Worm (Caenorhabditis elegans) whole organism, young adult: ENCODE results near the gene C56G2.4.

Experiments used
- B0019.2 ChIP-seq: fragments of 200-800 bp; sonication (Bioruptor generic); conservative IDR thresholded peaks from 2 replicates; pipeline ENCODE4 v1.3.6; 2022; ENCODE audit warnings: missing genetic modification reagents, missing genetic modification characterization, missing compliant biosample characterization
- B0035.1 ChIP-seq: sonication (generic microtip); optimal IDR thresholded peaks from 2 replicates; lab custom pipeline; 2016; ENCODE audit warnings: missing genetic modification characterization, mild to moderate bottlenecking, missing compliant biosample characterization, missing genotype, missing genetic modification reagents
- B0261.1 ChIP-seq: sonication (generic microtip); optimal IDR thresholded peaks from 2 replicates; lab custom pipeline; 2016; ENCODE audit warnings: mild to moderate bottlenecking, missing genetic modification characterization, moderate library complexity, missing compliant biosample characterization
- C17E4.6 ChIP-seq: fragments of 200-800 bp; sonication (Bioruptor generic); IDR thresholded peaks from 2 replicates; pipeline ENCODE4 v1.3.6; 2022; ENCODE audit warnings: missing genetic modification reagents, missing genetic modification characterization, missing compliant biosample characterization
- F33H1.4 ChIP-seq: fragments of 200-800 bp; sonication (Bioruptor generic); IDR thresholded peaks from 2 replicates; pipeline ENCODE4 v1.3.6; 2022; ENCODE audit warnings: missing genetic modification reagents, missing genetic modification characterization, missing compliant biosample characterization
- F49E8.2 ChIP-seq: sonication (generic microtip); optimal IDR thresholded peaks from 3 replicates; lab custom pipeline; 2017; ENCODE audit warnings: missing genetic modification characterization, mild to moderate bottlenecking, missing compliant biosample characterization, antibody characterized with exemption, moderate library complexity; ENCODE audit not compliant: insufficient read depth
- Y56A3A.18 ChIP-seq: fragments of 200-800 bp; sonication (Bioruptor generic); IDR thresholded peaks from 2 replicates; pipeline ENCODE4 v1.3.6; 2022; ENCODE audit warnings: missing genetic modification reagents, missing genetic modification characterization, missing compliant biosample characterization
- Y67H2A.10 ChIP-seq: fragments of 200-800 bp; sonication (Bioruptor generic); conservative IDR thresholded peaks from 2 replicates; pipeline ENCODE4 v1.3.6; 2022; ENCODE audit warnings: missing genetic modification reagents, missing genetic modification characterization, missing compliant biosample characterization
- ZK185.1 ChIP-seq: sonication (generic microtip); optimal IDR thresholded peaks from 2 replicates; lab custom pipeline; 2016; ENCODE audit warnings: mild to moderate bottlenecking, missing genetic modification characterization, missing compliant biosample characterization; ENCODE audit not compliant: poor library complexity, severe bottlenecking
- akir-1 ChIP-seq: fragments of 200-800 bp; sonication (Bioruptor generic); optimal IDR thresholded peaks from 2 replicates; lab custom pipeline; 2018; ENCODE audit warnings: mild to moderate bottlenecking, missing genetic modification characterization, moderate library complexity, missing compliant biosample characterization
- aptf-3 ChIP-seq: fragments of 200-800 bp; sonication (Bioruptor generic); IDR thresholded peaks from 2 replicates; pipeline ENCODE4 v1.3.6; 2022; ENCODE audit warnings: missing genetic modification characterization, missing compliant biosample characterization
- attf-6 ChIP-seq: fragments of 200-800 bp; sonication (Bioruptor generic); IDR thresholded peaks from 2 replicates; pipeline ENCODE4 v1.3.6; 2022; ENCODE audit warnings: missing genetic modification reagents, missing genetic modification characterization, missing compliant biosample characterization
- cebp-1 ChIP-seq, 2 experiments: fragments of 200-800 bp in 1 of 2; sonication (Bioruptor generic) in 1 of 2; sonication (generic microtip) in 1 of 2; IDR thresholded peaks in 1 of 2; optimal IDR thresholded peaks in 1 of 2; 2 replicates each; pipeline versions ENCODE4 v1.3.6 to Lab custom; 2017 to 2022; ENCODE audit warnings: missing compliant biosample characterization in 2 of 2, missing genetic modification characterization in 2 of 2, mild to moderate bottlenecking in 1 of 2, missing genetic modification reagents in 1 of 2, moderate library complexity in 1 of 2
- ceh-100 ChIP-seq: fragments of 200-800 bp; sonication (Bioruptor generic); IDR thresholded peaks from 2 replicates; pipeline ENCODE4 v1.3.6; 2022; ENCODE audit warnings: missing genetic modification reagents, missing genetic modification characterization, missing compliant biosample characterization
- ceh-91 ChIP-seq: fragments of 200-800 bp; sonication (Bioruptor generic); IDR thresholded peaks from 2 replicates; pipeline ENCODE4 v1.3.6; 2022; ENCODE audit warnings: missing genetic modification reagents, missing genetic modification characterization, missing compliant biosample characterization
- chd-7 ChIP-seq: sonication (generic microtip); optimal IDR thresholded peaks from 2 replicates; lab custom pipeline; 2016; ENCODE audit warnings: mild to moderate bottlenecking, missing genetic modification characterization, moderate library complexity, missing compliant biosample characterization
- egl-44 ChIP-seq: fragments of 200-800 bp; sonication (Bioruptor generic); IDR thresholded peaks from 2 replicates; pipeline ENCODE4 v1.3.6; 2022; ENCODE audit warnings: missing genetic modification reagents, missing genetic modification characterization, missing compliant biosample characterization
- him-1 ChIP-seq: sonication (generic microtip); optimal IDR thresholded peaks from 2 replicates; lab custom pipeline; 2016; ENCODE audit warnings: missing genotype, missing genetic modification reagents, missing genetic modification characterization, missing compliant biosample characterization
- hsf-1 ChIP-seq: fragments of 200-800 bp; sonication (Bioruptor generic); IDR thresholded peaks from 2 replicates; pipeline ENCODE4 v1.3.6; 2022; ENCODE audit warnings: missing genetic modification reagents, missing genetic modification characterization, missing compliant biosample characterization
- lag-1 ChIP-seq: fragments of 200-800 bp; sonication (Bioruptor generic); IDR thresholded peaks from 2 replicates; pipeline ENCODE4 v1.3.6; 2022; ENCODE audit warnings: missing genetic modification reagents, missing genetic modification characterization, missing compliant biosample characterization
- let-526 ChIP-seq: fragments of 200-800 bp; sonication (Bioruptor generic); IDR thresholded peaks from 2 replicates; pipeline ENCODE4 v1.3.6; 2022; ENCODE audit warnings: missing genetic modification reagents, missing genetic modification characterization, missing compliant biosample characterization
- lin-26 ChIP-seq: fragments of 200-800 bp; sonication (Bioruptor generic); IDR thresholded peaks from 2 replicates; pipeline ENCODE4 v1.3.6; 2022; ENCODE audit warnings: missing genetic modification reagents, missing genetic modification characterization, missing compliant biosample characterization
- lsl-1 ChIP-seq: fragments of 200-800 bp; sonication (Bioruptor generic); optimal IDR thresholded peaks from 2 replicates; lab custom pipeline; 2018; ENCODE audit warnings: mild to moderate bottlenecking, missing genetic modification characterization, moderate library complexity, missing compliant biosample characterization
- lsy-27 ChIP-seq: sonication (generic microtip); optimal IDR thresholded peaks from 2 replicates; lab custom pipeline; 2017; ENCODE audit warnings: missing genetic modification characterization, mild to moderate bottlenecking, missing compliant biosample characterization, antibody characterized with exemption, missing genotype, borderline replicate concordance; ENCODE audit not compliant: insufficient read depth
- madf-3 ChIP-seq: fragments of 200-800 bp; sonication (Bioruptor generic); IDR thresholded peaks from 2 replicates; pipeline ENCODE4 v1.3.6; 2022; ENCODE audit warnings: missing genetic modification reagents, missing genetic modification characterization, missing compliant biosample characterization
- nfya-1 ChIP-seq: sonication (generic microtip); optimal IDR thresholded peaks from 2 replicates; lab custom pipeline; 2017; ENCODE audit warnings: antibody characterized with exemption, missing compliant biosample characterization, missing genetic modification characterization, borderline replicate concordance; ENCODE audit not compliant: insufficient read depth
- nhr-80 ChIP-seq: sonication (generic microtip); optimal IDR thresholded peaks from 2 replicates; lab custom pipeline; 2016; ENCODE audit warnings: missing genetic modification characterization, missing compliant biosample characterization
- pha-4 ChIP-seq: fragments of 150-350 bp; sonication (generic microtip); optimal IDR thresholded peaks from 2 replicates; lab custom pipeline; 2014; ENCODE audit warnings: missing biosample characterization, missing genetic modification reagents, missing genetic modification characterization
- rec-8 ChIP-seq, 2 experiments: sonication (generic microtip); optimal IDR thresholded peaks; 2 replicates each; lab custom pipeline; 2016; ENCODE audit warnings: mild to moderate bottlenecking in 2 of 2, missing genetic modification characterization in 2 of 2, missing genetic modification reagents in 2 of 2, missing genotype in 2 of 2, missing biosample characterization in 1 of 2, missing compliant biosample characterization in 1 of 2, moderate library complexity in 1 of 2
- repo-1 ChIP-seq: sonication (generic microtip); optimal IDR thresholded peaks from 2 replicates; lab custom pipeline; 2017; ENCODE audit warnings: mild to moderate bottlenecking, missing genetic modification characterization, missing compliant biosample characterization
- rpc-1 ChIP-seq, 2 experiments: fragments of 150-350 bp in 1 of 2; sonication (generic microtip) in 1 of 2; optimal IDR thresholded peaks; 2 replicates each; lab custom pipeline; 2014 to 2018; ENCODE audit warnings: missing biosample characterization in 1 of 2, missing genetic modification characterization in 1 of 2, missing genetic modification reagents in 1 of 2, missing genotype in 1 of 2
- snpc-4 ChIP-seq, 5 experiments: fragments of 150-350 bp in 1 of 5; sonication (generic microtip) in 4 of 5; optimal IDR thresholded peaks; 2 replicates each; lab custom pipeline; 2014 to 2018; ENCODE audit warnings: missing genetic modification characterization in 5 of 5, missing biosample characterization in 3 of 5, antibody characterized with exemption in 2 of 5, mild to moderate bottlenecking in 2 of 5, missing compliant biosample characterization in 2 of 5, missing genotype in 2 of 5, moderate library complexity in 2 of 5, missing genetic modification reagents in 1 of 5
- tbp1 ChIP-seq: fragments of 200-800 bp; sonication (Bioruptor generic); optimal IDR thresholded peaks from 2 replicates; lab custom pipeline; 2018; ENCODE audit warnings: mild to moderate bottlenecking, missing genetic modification characterization, missing compliant biosample characterization
- unc-130 ChIP-seq: sonication (generic microtip); optimal IDR thresholded peaks from 2 replicates; lab custom pipeline; 2016; ENCODE audit warnings: missing genetic modification reagents, missing genetic modification characterization, missing compliant biosample characterization
- ztf-22 ChIP-seq: fragments of 200-800 bp; sonication (Bioruptor generic); optimal IDR thresholded peaks from 2 replicates; lab custom pipeline; 2018; ENCODE audit warnings: mild to moderate bottlenecking, missing genetic modification characterization, moderate library complexity, missing compliant biosample characterization
- ztf-6 ChIP-seq: fragments of 200-800 bp; sonication (Bioruptor generic); IDR thresholded peaks from 2 replicates; pipeline ENCODE4 v1.3.6; 2022; ENCODE audit warnings: missing genetic modification reagents, missing genetic modification characterization, missing compliant biosample characterization

C56G2.4 gene

DNA sequence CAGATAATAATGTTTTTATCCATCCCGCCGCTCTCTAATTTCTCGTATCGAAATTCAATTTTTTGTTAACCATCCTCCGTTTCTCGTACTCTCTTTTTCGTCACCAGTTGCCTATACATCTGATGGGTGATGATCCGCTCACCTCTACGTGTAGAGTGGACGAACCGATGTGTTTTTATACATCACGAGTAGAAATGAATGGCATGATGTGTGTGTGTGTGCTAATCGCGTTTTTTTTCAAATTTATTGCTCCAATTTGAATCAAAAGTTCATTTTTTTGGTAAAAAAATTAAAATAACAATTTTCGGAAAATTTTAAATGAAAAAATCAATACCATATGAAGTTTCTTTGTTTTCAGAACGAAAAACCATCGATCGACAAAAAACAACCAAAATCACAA, 24.5 kb downstream of the C56G2.4 start:
- TF ChIP-seq cebp-1 (GFP tag; IDR thresholded peaks at IDR 0.05; lab: Robert Waterston, UW) (0 out of 2 replicates have a peak, but pooled peaks have one; percentile 19), cebp-1 (tag; optimal IDR thresholded peaks at IDR 0.05; lab: Kevin White, UChicago) (no peak), lsy-27 (tag; lab: Kevin White, UChicago) (no peak)
- TF ChIP-seq, all 124 proteins: peak for 1

DNA sequence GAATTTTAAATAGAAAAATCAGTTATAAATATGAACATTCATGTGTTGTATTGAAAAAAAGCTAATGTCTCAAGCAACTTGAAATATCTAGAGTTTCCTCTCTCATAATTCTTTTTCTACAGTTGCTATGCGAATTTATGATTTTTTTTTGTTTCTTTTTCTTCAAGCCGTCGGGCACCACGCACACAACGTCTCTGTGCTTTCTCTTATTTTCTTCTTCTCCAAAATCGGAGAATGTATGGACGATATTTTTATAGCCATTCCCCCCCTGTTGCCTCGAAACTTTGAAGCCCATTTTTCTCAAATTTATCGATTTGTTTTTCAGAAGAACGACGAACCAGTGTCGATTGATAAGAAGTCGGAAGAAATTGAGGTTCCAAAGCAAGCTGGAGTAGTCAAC, 25.2 kb downstream of the C56G2.4 start:
- no peak for TF ChIP-seq lin-26
- TF ChIP-seq cebp-1 (GFP tag; IDR thresholded peaks at IDR 0.05; lab: Robert Waterston, UW) = no peak
- TF ChIP-seq cebp-1 (tag; optimal IDR thresholded peaks at IDR 0.05; lab: Kevin White, UChicago) = no peak
- TF ChIP-seq pha-4 = no peak
- TF ChIP-seq ceh-100 (GFP tag; lab: Robert Waterston, UW) = no peak
- TF ChIP-seq ztf-22 (GFP tag; lab: Kevin White, UChicago) = no peak
- no peak for TF ChIP-seq aptf-3 (GFP tag; lab: Robert Waterston, UW)
- no peak for TF ChIP-seq C17E4.6
- no peak for TF ChIP-seq unc-130
- no peak for TF ChIP-seq F49E8.2
- no peak for TF ChIP-seq repo-1 (tag; lab: Kevin White, UChicago)
- no peak for TF ChIP-seq attf-6
- TF ChIP-seq lag-1 (GFP tag; lab: Robert Waterston, UW) = no peak
- no peak for TF ChIP-seq rec-8 (tag; optimal IDR thresholded peaks at IDR 0.05; lab: Kevin White, UChicago)
- no peak for TF ChIP-seq Y67H2A.10 (GFP tag; lab: Robert Waterston, UW)
- no peak for TF ChIP-seq B0261.1 (tag; lab: Kevin White, UChicago)
- no peak for TF ChIP-seq ZK185.1 (tag; lab: Kevin White, UChicago)
- TF ChIP-seq rpc-1 (optimal IDR thresholded peaks at IDR 0.05; lab: Kevin White, UChicago) = no peak
- no peak for TF ChIP-seq rpc-1 (tag; optimal IDR thresholded peaks at IDR 0.05; lab: Kevin White, UChicago)

ce11 chrIII:6358704-6359103, 27.2 kb downstream of the C56G2.4 start:
- TF ChIP-seq rec-8 (tag; optimal IDR thresholded peaks at IDR 0.05; lab: Kevin White, UChicago) (no peak), ztf-6 (no peak), chd-7 (tag; lab: Kevin White, UChicago) (no peak), lsl-1 (GFP tag; lab: Kevin White, UChicago) (no peak), Y56A3A.18 (GFP tag; lab: Robert Waterston, UW) (no peak), let-526 (no peak), B0035.1 (tag; lab: Kevin White, UChicago) (no peak), tbp1 (GFP tag; lab: Kevin White, UChicago) (no peak), B0019.2 (GFP tag; lab: Robert Waterston, UW) (no peak), madf-3 (GFP tag; lab: Robert Waterston, UW) (no peak), hsf-1 (GFP tag; lab: Robert Waterston, UW) (no peak), Y67H2A.10 (GFP tag; lab: Robert Waterston, UW) (no peak), nhr-80 (tag; lab: Kevin White, UChicago) (no peak), egl-44 (no peak), him-1 (no peak)

- TF ChIP-seq cebp-1 (GFP tag; IDR thresholded peaks at IDR 0.05; lab: Robert Waterston, UW) (no peak), cebp-1 (tag; optimal IDR thresholded peaks at IDR 0.05; lab: Kevin White, UChicago) (no peak), ceh-91 (GFP tag; lab: Robert Waterston, UW) (no peak), akir-1 (GFP tag; lab: Kevin White, UChicago) (no peak), F33H1.4 (GFP tag; lab: Robert Waterston, UW) (no peak), snpc-4 (GFP tag; optimal IDR thresholded peaks at IDR 0.05; lab: Kevin White, UChicago) (no peak), snpc-4 (tag; optimal IDR thresholded peaks at IDR 0.05; lab: Kevin White, UChicago) (no peak), nfya-1 (tag; lab: Kevin White, UChicago) (no peak), lsl-1 (GFP tag; lab: Kevin White, UChicago) (no peak)
These were observed 27.8 kb downstream of the C56G2.4 start for ce11 chrIII:6359171-6359854.
